Worm (Caenorhabditis elegans) whole organism, young adult: ENCODE results near the gene bath-47.
"Not testable (repeated sequence)": the region's sequence is repeated elsewhere in the genome, so short reads cannot be mapped to it uniquely, and the experiment has no call there.

Source experiments
- B0035.1 ChIP-seq: sonication (generic microtip); optimal IDR thresholded peaks from 2 replicates; lab custom pipeline; 2016; ENCODE audit warnings: missing genetic modification characterization, mild to moderate bottlenecking, missing compliant biosample characterization, missing genotype, missing genetic modification reagents
- B0336.3 ChIP-seq: fragments of 200-800 bp; sonication (Bioruptor generic); IDR thresholded peaks from 2 replicates; pipeline ENCODE4 v1.3.6; 2022; ENCODE audit warnings: missing genetic modification characterization, missing compliant biosample characterization
- C06A6.2 ChIP-seq: fragments of 200-800 bp; sonication (Bioruptor generic); conservative IDR thresholded peaks from 2 replicates; pipeline ENCODE4 v1.3.6; 2022; ENCODE audit warnings: missing genetic modification characterization, missing compliant biosample characterization
- C17E4.6 ChIP-seq: fragments of 200-800 bp; sonication (Bioruptor generic); IDR thresholded peaks from 2 replicates; pipeline ENCODE4 v1.3.6; 2022; ENCODE audit warnings: missing genetic modification reagents, missing genetic modification characterization, missing compliant biosample characterization
- D2030.7 ChIP-seq: fragments of 200-800 bp; sonication (Bioruptor generic); IDR thresholded peaks from 2 replicates; pipeline ENCODE4 v1.3.6; 2022; ENCODE audit warnings: missing genetic modification reagents, missing genetic modification characterization, missing compliant biosample characterization
- F55B11.4 ChIP-seq: sonication (generic microtip); optimal IDR thresholded peaks from 2 replicates; lab custom pipeline; 2016; ENCODE audit warnings: missing compliant biosample characterization, missing genetic modification characterization, borderline replicate concordance; ENCODE audit not compliant: insufficient read depth
- K12H6.12 ChIP-seq: fragments of 200-800 bp; sonication (Bioruptor generic); optimal IDR thresholded peaks from 2 replicates; lab custom pipeline; 2018; ENCODE audit warnings: mild to moderate bottlenecking, missing genetic modification characterization, missing compliant biosample characterization
- Y53F4B.3 ChIP-seq: fragments of 200-800 bp; sonication (Bioruptor generic); IDR thresholded peaks from 2 replicates; pipeline ENCODE4 v1.3.6; 2022; ENCODE audit warnings: missing genetic modification reagents, missing genetic modification characterization, missing compliant biosample characterization
- Y67H2A.10 ChIP-seq: fragments of 200-800 bp; sonication (Bioruptor generic); conservative IDR thresholded peaks from 2 replicates; pipeline ENCODE4 v1.3.6; 2022; ENCODE audit warnings: missing genetic modification reagents, missing genetic modification characterization, missing compliant biosample characterization
- aptf-3 ChIP-seq: fragments of 200-800 bp; sonication (Bioruptor generic); IDR thresholded peaks from 2 replicates; pipeline ENCODE4 v1.3.6; 2022; ENCODE audit warnings: missing genetic modification characterization, missing compliant biosample characterization
- atf-7 ChIP-seq: sonication (generic microtip); optimal IDR thresholded peaks from 2 replicates; lab custom pipeline; 2017; ENCODE audit warnings: mild to moderate bottlenecking, missing genetic modification characterization, missing compliant biosample characterization
- attf-5 ChIP-seq: fragments of 200-800 bp; sonication (Bioruptor generic); optimal IDR thresholded peaks from 2 replicates; lab custom pipeline; 2018; ENCODE audit warnings: mild to moderate bottlenecking, missing genetic modification characterization, missing compliant biosample characterization
- bed-1 ChIP-seq: fragments of 200-800 bp; sonication (Bioruptor generic); IDR thresholded peaks from 2 replicates; pipeline ENCODE4 v1.3.6; 2022; ENCODE audit warnings: missing genetic modification reagents, missing genetic modification characterization, missing compliant biosample characterization
- ccch-3 ChIP-seq: fragments of 200-800 bp; sonication (Bioruptor generic); optimal IDR thresholded peaks from 2 replicates; lab custom pipeline; 2018; ENCODE audit warnings: mild to moderate bottlenecking, missing genetic modification characterization, missing compliant biosample characterization
- ceh-27 ChIP-seq: fragments of 200-800 bp; sonication (Bioruptor generic); optimal IDR thresholded peaks from 2 replicates; lab custom pipeline; 2018; ENCODE audit warnings: mild to moderate bottlenecking, missing genetic modification characterization, moderate library complexity, missing compliant biosample characterization
- chd-7 ChIP-seq: sonication (generic microtip); optimal IDR thresholded peaks from 2 replicates; lab custom pipeline; 2016; ENCODE audit warnings: mild to moderate bottlenecking, missing genetic modification characterization, moderate library complexity, missing compliant biosample characterization
- egl-18 ChIP-seq: fragments of 200-800 bp; sonication (Bioruptor generic); IDR thresholded peaks from 2 replicates; pipeline ENCODE4 v1.3.6; 2022; ENCODE audit warnings: missing genetic modification reagents, missing genetic modification characterization, missing compliant biosample characterization
- egrh-3 ChIP-seq: fragments of 200-800 bp; sonication (Bioruptor generic); IDR thresholded peaks from 2 replicates; pipeline ENCODE4 v1.3.6; 2022; ENCODE audit warnings: missing genetic modification reagents, missing genetic modification characterization, missing compliant biosample characterization
- him-1 ChIP-seq: sonication (generic microtip); optimal IDR thresholded peaks from 2 replicates; lab custom pipeline; 2016; ENCODE audit warnings: missing genotype, missing genetic modification reagents, missing genetic modification characterization, missing compliant biosample characterization
- hlh-26 ChIP-seq: fragments of 200-800 bp; sonication (Bioruptor generic); conservative IDR thresholded peaks from 2 replicates; pipeline ENCODE4 v1.3.6; 2022; ENCODE audit warnings: missing genetic modification reagents, missing genetic modification characterization, missing compliant biosample characterization
- hmg-1.2 ChIP-seq: fragments of 200-800 bp; sonication (Bioruptor generic); IDR thresholded peaks from 2 replicates; pipeline ENCODE4 v1.3.6; 2022; ENCODE audit warnings: missing genetic modification reagents, missing genetic modification characterization, missing compliant biosample characterization
- lag-1 ChIP-seq: fragments of 200-800 bp; sonication (Bioruptor generic); IDR thresholded peaks from 2 replicates; pipeline ENCODE4 v1.3.6; 2022; ENCODE audit warnings: missing genetic modification reagents, missing genetic modification characterization, missing compliant biosample characterization
- let-607 ChIP-seq, 2 experiments: fragments of 200-800 bp in 1 of 2; sonication (Bioruptor generic) in 1 of 2; sonication (generic microtip) in 1 of 2; optimal IDR thresholded peaks; 2 replicates each; lab custom pipeline; 2016 to 2018; ENCODE audit warnings: mild to moderate bottlenecking in 2 of 2, missing compliant biosample characterization in 2 of 2, missing genetic modification characterization in 2 of 2, moderate library complexity in 2 of 2, missing genotype in 1 of 2
- lin-35 ChIP-seq, 3 experiments: fragments of 150-350 bp in 2 of 3; sonication (generic microtip) in 1 of 3; optimal IDR thresholded peaks; 2 replicates each; lab custom pipeline; 2014 to 2018; ENCODE audit warnings: missing biosample characterization in 3 of 3, missing genetic modification characterization in 3 of 3, missing genetic modification reagents in 3 of 3
- lsy-27 ChIP-seq: sonication (generic microtip); optimal IDR thresholded peaks from 2 replicates; lab custom pipeline; 2017; ENCODE audit warnings: missing genetic modification characterization, mild to moderate bottlenecking, missing compliant biosample characterization, antibody characterized with exemption, missing genotype, borderline replicate concordance; ENCODE audit not compliant: insufficient read depth
- madf-10 ChIP-seq: sonication (generic microtip); optimal IDR thresholded peaks from 2 replicates; lab custom pipeline; 2016; ENCODE audit warnings: mild to moderate bottlenecking, missing genetic modification characterization, missing compliant biosample characterization
- madf-3 ChIP-seq: fragments of 200-800 bp; sonication (Bioruptor generic); IDR thresholded peaks from 2 replicates; pipeline ENCODE4 v1.3.6; 2022; ENCODE audit warnings: missing genetic modification reagents, missing genetic modification characterization, missing compliant biosample characterization
- mcd-1 ChIP-seq: fragments of 200-800 bp; sonication (Bioruptor generic); IDR thresholded peaks from 2 replicates; pipeline ENCODE4 v1.3.6; 2022; ENCODE audit warnings: missing genetic modification reagents, missing genetic modification characterization, missing compliant biosample characterization
- mel-28 ChIP-seq: sonication (generic microtip); optimal IDR thresholded peaks from 2 replicates; lab custom pipeline; 2016; ENCODE audit warnings: borderline replicate concordance, mild to moderate bottlenecking, missing genetic modification characterization, missing compliant biosample characterization
- nfya-1 ChIP-seq: sonication (generic microtip); optimal IDR thresholded peaks from 2 replicates; lab custom pipeline; 2017; ENCODE audit warnings: antibody characterized with exemption, missing compliant biosample characterization, missing genetic modification characterization, borderline replicate concordance; ENCODE audit not compliant: insufficient read depth
- rpc-1 ChIP-seq, 2 experiments: fragments of 150-350 bp in 1 of 2; sonication (generic microtip) in 1 of 2; optimal IDR thresholded peaks; 2 replicates each; lab custom pipeline; 2014 to 2018; ENCODE audit warnings: missing biosample characterization in 1 of 2, missing genetic modification characterization in 1 of 2, missing genetic modification reagents in 1 of 2, missing genotype in 1 of 2
- sea-2 ChIP-seq: fragments of 200-800 bp; sonication (Bioruptor generic); IDR thresholded peaks from 2 replicates; pipeline ENCODE4 v1.3.6; 2022; ENCODE audit warnings: missing genetic modification characterization, missing compliant biosample characterization
- snpc-3.4 ChIP-seq: sonication (generic microtip); optimal IDR thresholded peaks from 2 replicates; lab custom pipeline; 2017; ENCODE audit warnings: missing genetic modification characterization, mild to moderate bottlenecking, missing compliant biosample characterization, antibody characterized with exemption, moderate library complexity, missing genotype, missing genetic modification reagents
- sptf-2 ChIP-seq: fragments of 200-800 bp; sonication (Bioruptor generic); optimal IDR thresholded peaks from 2 replicates; lab custom pipeline; 2018; ENCODE audit warnings: mild to moderate bottlenecking, missing genetic modification characterization, missing compliant biosample characterization
- tlf-1 ChIP-seq: fragments of 200-800 bp; sonication (Bioruptor generic); optimal IDR thresholded peaks from 2 replicates; lab custom pipeline; 2018; ENCODE audit warnings: mild to moderate bottlenecking, missing genetic modification characterization, missing compliant biosample characterization
- xnd-1 ChIP-seq: sonication (generic microtip); optimal IDR thresholded peaks from 2 replicates; lab custom pipeline; 2016; ENCODE audit warnings: missing genotype, missing genetic modification reagents, missing genetic modification characterization, missing compliant biosample characterization
- zfh-2 ChIP-seq: fragments of 200-800 bp; sonication (Bioruptor generic); conservative IDR thresholded peaks from 2 replicates; pipeline ENCODE4 v1.3.6; 2022; ENCODE audit warnings: missing genetic modification reagents, missing genetic modification characterization, missing compliant biosample characterization
- zim-3 ChIP-seq: sonication (generic microtip); optimal IDR thresholded peaks from 2 replicates; lab custom pipeline; 2017; ENCODE audit warnings: mild to moderate bottlenecking, missing genetic modification characterization, moderate library complexity, missing compliant biosample characterization
- ztf-28 ChIP-seq: fragments of 200-800 bp; sonication (Bioruptor generic); IDR thresholded peaks from 2 replicates; pipeline ENCODE4 v1.3.6; 2022; ENCODE audit warnings: missing genetic modification reagents, missing genetic modification characterization, missing compliant biosample characterization

bath-47 gene

ce11 chrII:1636392-1636791, 34.8 kb downstream of the bath-47 start, which contains the start of gene srg-20:
Gene srg-20 (plus strand): TSS chrII:1636692.
- TF ChIP-seq attf-5 (GFP tag; lab: Kevin White, UChicago); aptf-3 (GFP tag; lab: Robert Waterston, UW); Y67H2A.10 (GFP tag; lab: Robert Waterston, UW): not testable (repeated sequence)

ce11 chrII:1640496-1640895, 38.9 kb downstream of the bath-47 start, which contains the start of gene srh-72:
Gene srh-72 (minus strand): TSS chrII:1640596.
- TF ChIP-seq atf-7 (tag; lab: Kevin White, UChicago) (no peak), let-607 (tag; optimal IDR thresholded peaks at IDR 0.05; lab: Kevin White, UChicago) (no peak), aptf-3 (GFP tag; lab: Robert Waterston, UW) (no peak), hmg-1.2 (no peak), F55B11.4 (tag; lab: Kevin White, UChicago) (no peak), him-1 (tag; lab: Kevin White, UChicago) (no peak), hlh-26 (GFP tag; lab: Robert Waterston, UW) (no peak), C17E4.6 (no peak), bed-1 (no peak)

ce11 chrII:1644777-1645348, 43.3 kb downstream of the bath-47 start, which contains the start of gene ZC204.6:
Gene ZC204.6 (minus strand): TSS chrII:1644827.
- TF ChIP-seq B0035.1 (tag; lab: Kevin White, UChicago) (no peak), zfh-2 (GFP tag; lab: Robert Waterston, UW) (peak; percentile 84)

ce11 chrII:1646199-1646598, 44.6 kb downstream of the bath-47 start, which contains the start of gene ZC204.17:
Gene ZC204.17 (minus strand): TSS chrII:1646299.
- TF ChIP-seq B0336.3 (GFP tag; lab: Robert Waterston, UW) (no peak), Y53F4B.3 (GFP tag; lab: Robert Waterston, UW) (no peak), egrh-3 (no peak), him-1 (tag; lab: Kevin White, UChicago) (no peak), nfya-1 (tag; lab: Kevin White, UChicago) (no peak), ccch-3 (GFP tag; lab: Kevin White, UChicago) (no peak), rpc-1 (optimal IDR thresholded peaks at IDR 0.05; lab: Kevin White, UChicago) (no peak), rpc-1 (tag; optimal IDR thresholded peaks at IDR 0.05; lab: Kevin White, UChicago) (no peak), ceh-27 (GFP tag; lab: Kevin White, UChicago) (no peak), tlf-1 (no peak), atf-7 (tag; lab: Kevin White, UChicago) (no peak), madf-3 (GFP tag; lab: Robert Waterston, UW) (no peak), madf-10 (no peak), mcd-1 (GFP tag; lab: Robert Waterston, UW) (no peak), let-607 (tag; optimal IDR thresholded peaks at IDR 0.05; lab: Kevin White, UChicago) (no peak), zim-3 (tag; lab: Kevin White, UChicago) (no peak), lin-35 (GFP tag; optimal IDR thresholded peaks at IDR 0.05; lab: Kevin White, UChicago) (no peak), egl-18 (GFP tag; lab: Robert Waterston, UW) (no peak)
- TF ChIP-seq, all 124 proteins: peak for 0

- TF ChIP-seq sea-2 (no peak), B0336.3 (GFP tag; lab: Robert Waterston, UW) (no peak), snpc-3.4 (tag; lab: Kevin White, UChicago) (no peak), mel-28 (no peak), ztf-28 (GFP tag; lab: Robert Waterston, UW) (no peak), madf-10 (no peak), lin-35 (GFP tag; optimal IDR thresholded peaks at IDR 0.05; lab: Kevin White, UChicago) (no peak), chd-7 (tag; lab: Kevin White, UChicago) (no peak), xnd-1 (tag; lab: Kevin White, UChicago) (no peak), tlf-1 (no peak), lsy-27 (tag; lab: Kevin White, UChicago) (no peak), K12H6.12 (tag; lab: Kevin White, UChicago) (no peak), sptf-2 (GFP tag; lab: Kevin White, UChicago) (no peak), C06A6.2 (GFP tag; lab: Robert Waterston, UW) (no peak), zim-3 (tag; lab: Kevin White, UChicago) (no peak), lag-1 (no peak), D2030.7 (no peak)
Measured at ce11 chrII:1648768-1649167, 47.2 kb downstream of the bath-47 start, which contains the start of gene fbxb-21. Gene fbxb-21 (minus strand): TSS chrII:1648868.
